Worm (Caenorhabditis elegans) whole organism, young adult: ENCODE data around the gene T05G5.4.

ENCODE experiments used
- B0019.2 ChIP-seq: fragments of 200-800 bp; sonication (Bioruptor generic); conservative IDR thresholded peaks from 2 replicates; pipeline ENCODE4 v1.3.6; 2022; ENCODE audit warnings: missing genetic modification reagents, missing genetic modification characterization, missing compliant biosample characterization
- B0261.1 ChIP-seq: sonication (generic microtip); optimal IDR thresholded peaks from 2 replicates; lab custom pipeline; 2016; ENCODE audit warnings: mild to moderate bottlenecking, missing genetic modification characterization, moderate library complexity, missing compliant biosample characterization
- B0336.3 ChIP-seq: fragments of 200-800 bp; sonication (Bioruptor generic); IDR thresholded peaks from 2 replicates; pipeline ENCODE4 v1.3.6; 2022; ENCODE audit warnings: missing genetic modification characterization, missing compliant biosample characterization
- D2030.7 ChIP-seq: fragments of 200-800 bp; sonication (Bioruptor generic); IDR thresholded peaks from 2 replicates; pipeline ENCODE4 v1.3.6; 2022; ENCODE audit warnings: missing genetic modification reagents, missing genetic modification characterization, missing compliant biosample characterization
- F37B4.10 ChIP-seq: fragments of 200-800 bp; sonication (Bioruptor generic); IDR thresholded peaks from 2 replicates; pipeline ENCODE4 v1.3.6; 2022; ENCODE audit warnings: missing genetic modification characterization, missing compliant biosample characterization
- F49E8.2 ChIP-seq: sonication (generic microtip); optimal IDR thresholded peaks from 3 replicates; lab custom pipeline; 2017; ENCODE audit warnings: missing genetic modification characterization, mild to moderate bottlenecking, missing compliant biosample characterization, antibody characterized with exemption, moderate library complexity; ENCODE audit not compliant: insufficient read depth
- F52B5.7 ChIP-seq: sonication (generic microtip); optimal IDR thresholded peaks from 2 replicates; lab custom pipeline; 2016; ENCODE audit warnings: mild to moderate bottlenecking, missing genetic modification characterization, missing compliant biosample characterization
- T26A5.8 ChIP-seq: sonication (generic microtip); optimal IDR thresholded peaks from 2 replicates; lab custom pipeline; 2016; ENCODE audit warnings: missing genetic modification characterization, missing compliant biosample characterization
- ama-1 ChIP-seq, 3 experiments: fragments of 150-350 bp in 1 of 3; sonication (generic microtip) in 2 of 3; optimal IDR thresholded peaks; 2 replicates each; lab custom pipeline; 2014 to 2018; ENCODE audit warnings: missing biosample characterization in 2 of 3, missing genetic modification characterization in 2 of 3, missing genetic modification reagents in 2 of 3
- aptf-2 ChIP-seq: fragments of 200-800 bp; sonication (Bioruptor generic); conservative IDR thresholded peaks from 2 replicates; pipeline ENCODE4 v1.3.6; 2022; ENCODE audit warnings: missing genetic modification reagents, missing genetic modification characterization, missing compliant biosample characterization
- aptf-3 ChIP-seq: fragments of 200-800 bp; sonication (Bioruptor generic); IDR thresholded peaks from 2 replicates; pipeline ENCODE4 v1.3.6; 2022; ENCODE audit warnings: missing genetic modification characterization, missing compliant biosample characterization
- ccch-3 ChIP-seq: fragments of 200-800 bp; sonication (Bioruptor generic); optimal IDR thresholded peaks from 2 replicates; lab custom pipeline; 2018; ENCODE audit warnings: mild to moderate bottlenecking, missing genetic modification characterization, missing compliant biosample characterization
- cebp-1 ChIP-seq, 2 experiments: fragments of 200-800 bp in 1 of 2; sonication (Bioruptor generic) in 1 of 2; sonication (generic microtip) in 1 of 2; IDR thresholded peaks in 1 of 2; optimal IDR thresholded peaks in 1 of 2; 2 replicates each; pipeline versions ENCODE4 v1.3.6 to Lab custom; 2017 to 2022; ENCODE audit warnings: missing compliant biosample characterization in 2 of 2, missing genetic modification characterization in 2 of 2, mild to moderate bottlenecking in 1 of 2, missing genetic modification reagents in 1 of 2, moderate library complexity in 1 of 2
- chd-7 ChIP-seq: sonication (generic microtip); optimal IDR thresholded peaks from 2 replicates; lab custom pipeline; 2016; ENCODE audit warnings: mild to moderate bottlenecking, missing genetic modification characterization, moderate library complexity, missing compliant biosample characterization
- dox-1 ChIP-seq: fragments of 200-800 bp; sonication (Bioruptor generic); IDR thresholded peaks from 2 replicates; pipeline ENCODE4 v1.3.6; 2022; ENCODE audit warnings: missing genetic modification reagents, missing genetic modification characterization, missing compliant biosample characterization
- efl-1 ChIP-seq: fragments of 150-350 bp; optimal IDR thresholded peaks from 2 replicates; lab custom pipeline; 2014; ENCODE audit warnings: missing biosample characterization, missing genetic modification reagents, missing genetic modification characterization
- egl-44 ChIP-seq: fragments of 200-800 bp; sonication (Bioruptor generic); IDR thresholded peaks from 2 replicates; pipeline ENCODE4 v1.3.6; 2022; ENCODE audit warnings: missing genetic modification reagents, missing genetic modification characterization, missing compliant biosample characterization
- ets-4 ChIP-seq: fragments of 200-800 bp; sonication (Bioruptor generic); optimal IDR thresholded peaks from 2 replicates; lab custom pipeline; 2018; ENCODE audit warnings: mild to moderate bottlenecking, missing genetic modification characterization, missing compliant biosample characterization
- gei-17 ChIP-seq: fragments of 200-800 bp; sonication (Bioruptor generic); optimal IDR thresholded peaks from 2 replicates; lab custom pipeline; 2018; ENCODE audit warnings: mild to moderate bottlenecking, missing genetic modification characterization, missing compliant biosample characterization
- hlh-26 ChIP-seq: fragments of 200-800 bp; sonication (Bioruptor generic); conservative IDR thresholded peaks from 2 replicates; pipeline ENCODE4 v1.3.6; 2022; ENCODE audit warnings: missing genetic modification reagents, missing genetic modification characterization, missing compliant biosample characterization
- hrde-1 ChIP-seq: sonication (generic microtip); optimal IDR thresholded peaks from 2 replicates; lab custom pipeline; 2016; ENCODE audit warnings: missing genetic modification characterization, mild to moderate bottlenecking, missing compliant biosample characterization, moderate library complexity, missing genotype, missing genetic modification reagents, borderline replicate concordance
- hsf-1 ChIP-seq: fragments of 200-800 bp; sonication (Bioruptor generic); IDR thresholded peaks from 2 replicates; pipeline ENCODE4 v1.3.6; 2022; ENCODE audit warnings: missing genetic modification reagents, missing genetic modification characterization, missing compliant biosample characterization
- lag-1 ChIP-seq: fragments of 200-800 bp; sonication (Bioruptor generic); IDR thresholded peaks from 2 replicates; pipeline ENCODE4 v1.3.6; 2022; ENCODE audit warnings: missing genetic modification reagents, missing genetic modification characterization, missing compliant biosample characterization
- lin-54 ChIP-seq: fragments of 200-800 bp; sonication (Bioruptor generic); optimal IDR thresholded peaks from 2 replicates; lab custom pipeline; 2018; ENCODE audit warnings: mild to moderate bottlenecking, missing genetic modification characterization, missing compliant biosample characterization
- lsl-1 ChIP-seq: fragments of 200-800 bp; sonication (Bioruptor generic); optimal IDR thresholded peaks from 2 replicates; lab custom pipeline; 2018; ENCODE audit warnings: mild to moderate bottlenecking, missing genetic modification characterization, moderate library complexity, missing compliant biosample characterization
- madf-3 ChIP-seq: fragments of 200-800 bp; sonication (Bioruptor generic); IDR thresholded peaks from 2 replicates; pipeline ENCODE4 v1.3.6; 2022; ENCODE audit warnings: missing genetic modification reagents, missing genetic modification characterization, missing compliant biosample characterization
- madf-6 ChIP-seq: fragments of 200-800 bp; sonication (Bioruptor generic); IDR thresholded peaks from 2 replicates; pipeline ENCODE4 v1.3.6; 2022; ENCODE audit warnings: missing genetic modification reagents, missing genetic modification characterization, missing compliant biosample characterization
- madf-8 ChIP-seq: fragments of 200-800 bp; sonication (Bioruptor generic); conservative IDR thresholded peaks from 2 replicates; pipeline ENCODE4 v1.3.6; 2022; ENCODE audit warnings: missing genetic modification reagents, missing genetic modification characterization, missing compliant biosample characterization
- mel-28 ChIP-seq: sonication (generic microtip); optimal IDR thresholded peaks from 2 replicates; lab custom pipeline; 2016; ENCODE audit warnings: borderline replicate concordance, mild to moderate bottlenecking, missing genetic modification characterization, missing compliant biosample characterization
- nhr-120 ChIP-seq: fragments of 200-800 bp; sonication (Bioruptor generic); IDR thresholded peaks from 2 replicates; pipeline ENCODE4 v1.3.6; 2022; ENCODE audit warnings: missing genetic modification characterization, missing compliant biosample characterization
- nhr-179 ChIP-seq: sonication (generic microtip); optimal IDR thresholded peaks from 2 replicates; lab custom pipeline; 2016; ENCODE audit warnings: mild to moderate bottlenecking, missing genetic modification characterization, missing compliant biosample characterization
- nhr-27 ChIP-seq: fragments of 200-800 bp; sonication (Bioruptor generic); optimal IDR thresholded peaks from 2 replicates; lab custom pipeline; 2018; ENCODE audit warnings: mild to moderate bottlenecking, missing genetic modification characterization, moderate library complexity, missing compliant biosample characterization
- nhr-80 ChIP-seq: sonication (generic microtip); optimal IDR thresholded peaks from 2 replicates; lab custom pipeline; 2016; ENCODE audit warnings: missing genetic modification characterization, missing compliant biosample characterization
- snpc-3.4 ChIP-seq: sonication (generic microtip); optimal IDR thresholded peaks from 2 replicates; lab custom pipeline; 2017; ENCODE audit warnings: missing genetic modification characterization, mild to moderate bottlenecking, missing compliant biosample characterization, antibody characterized with exemption, moderate library complexity, missing genotype, missing genetic modification reagents
- somi-1 ChIP-seq: fragments of 200-800 bp; sonication (Bioruptor generic); optimal IDR thresholded peaks from 2 replicates; lab custom pipeline; 2018; ENCODE audit warnings: mild to moderate bottlenecking, missing genetic modification characterization, missing compliant biosample characterization
- tbx-9 ChIP-seq: sonication (generic microtip); optimal IDR thresholded peaks from 2 replicates; lab custom pipeline; 2016; ENCODE audit warnings: borderline replicate concordance, missing genetic modification characterization, inconsistent platforms, missing compliant biosample characterization
- unc-62 ChIP-seq: fragments of 150-350 bp; optimal IDR thresholded peaks from 2 replicates; lab custom pipeline; 2014; ENCODE audit warnings: missing biosample characterization, missing genetic modification reagents, missing genetic modification characterization
- ztf-25 ChIP-seq: fragments of 200-800 bp; sonication (Bioruptor generic); IDR thresholded peaks from 2 replicates; pipeline ENCODE4 v1.3.6; 2022; ENCODE audit warnings: missing genetic modification reagents, missing genetic modification characterization, missing compliant biosample characterization
- ztf-6 ChIP-seq: fragments of 200-800 bp; sonication (Bioruptor generic); IDR thresholded peaks from 2 replicates; pipeline ENCODE4 v1.3.6; 2022; ENCODE audit warnings: missing genetic modification reagents, missing genetic modification characterization, missing compliant biosample characterization

T05G5.4 gene

DNA sequence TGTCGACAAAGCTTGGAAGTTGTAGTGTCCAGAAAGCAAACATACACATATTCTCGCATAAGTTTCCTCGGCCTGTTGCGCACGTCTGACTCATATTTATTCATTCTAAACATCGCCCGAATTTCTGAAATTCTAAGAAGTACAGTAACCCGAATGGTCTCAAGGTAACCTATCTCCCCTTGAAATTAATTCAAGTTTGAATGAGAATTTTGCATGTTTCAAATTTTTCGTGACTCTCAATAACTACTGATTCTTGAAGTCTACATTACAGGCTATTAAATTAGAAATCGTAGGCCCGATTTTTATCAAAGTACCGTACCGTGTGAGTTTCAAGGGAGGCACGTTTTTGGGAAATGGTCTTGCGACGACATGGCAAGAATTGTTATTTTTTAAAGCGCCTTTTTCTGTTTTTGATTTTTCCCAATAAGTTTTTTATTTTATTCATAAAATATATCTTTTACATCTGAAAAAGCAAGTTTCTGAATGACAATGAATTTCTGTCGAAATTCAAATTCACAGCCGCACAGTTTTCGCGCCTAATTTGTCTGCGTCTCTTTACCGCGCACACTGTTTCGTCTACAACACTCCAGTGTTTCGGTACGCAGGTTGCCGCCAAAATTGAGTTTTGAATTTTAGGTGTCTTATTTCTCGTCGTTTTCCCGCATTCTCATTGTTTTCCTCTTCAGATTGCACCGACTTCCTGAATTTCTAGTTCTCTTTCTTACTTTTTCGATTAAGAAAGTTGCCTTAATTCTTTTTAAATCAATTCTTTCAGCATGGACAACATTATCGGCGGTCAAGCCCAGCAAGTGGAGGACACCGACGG lies 45.1 kb downstream of the T05G5.4 start, which contains the start of the genes R10E11.9 and mcm-6 (continued):
- TF ChIP-seq ccch-3 (GFP tag; lab: Kevin White, UChicago) (no peak), F37B4.10 (GFP tag; lab: Robert Waterston, UW) (no peak), madf-8 (GFP tag; lab: Robert Waterston, UW) (peak; percentile 91), dox-1 (GFP tag; lab: Robert Waterston, UW) (peak; percentile 68), B0019.2 (GFP tag; lab: Robert Waterston, UW) (no peak), gei-17 (no peak), hlh-26 (GFP tag; lab: Robert Waterston, UW) (no peak), cebp-1 (GFP tag; IDR thresholded peaks at IDR 0.05; lab: Robert Waterston, UW) (no peak), cebp-1 (tag; optimal IDR thresholded peaks at IDR 0.05; lab: Kevin White, UChicago) (no peak), unc-62 (GFP tag; lab: Kevin White, UChicago) (no peak), lin-54 (GFP tag; lab: Kevin White, UChicago) (peak; percentile 80), nhr-27 (tag; lab: Kevin White, UChicago) (no peak), chd-7 (no peak), B0261.1 (tag; lab: Kevin White, UChicago) (no peak), nhr-179 (tag; lab: Kevin White, UChicago) (no peak), aptf-2 (no peak), T26A5.8 (tag; lab: Kevin White, UChicago) (no peak), tbx-9 (tag; lab: Kevin White, UChicago) (no peak), ets-4 (GFP tag; lab: Kevin White, UChicago) (no peak), hrde-1 (tag; lab: Kevin White, UChicago) (no peak), nhr-120 (GFP tag; lab: Robert Waterston, UW) (no peak), somi-1 (no peak), egl-44 (GFP tag; lab: Robert Waterston, UW) (no peak), ama-1 (optimal IDR thresholded peaks at IDR 0.05; lab: Kevin White, UChicago) (no peak), ama-1 (GFP tag; optimal IDR thresholded peaks at IDR 0.05; lab: Kevin White, UChicago) (no peak), nhr-80 (tag; lab: Kevin White, UChicago) (no peak), efl-1 (GFP tag; lab: Kevin White, UChicago) (peak; percentile 87), ztf-25 (no peak), B0336.3 (GFP tag; lab: Robert Waterston, UW) (0 out of 2 replicates have a peak, but pooled peaks have one; percentile 15), aptf-3 (GFP tag; lab: Robert Waterston, UW) (no peak), snpc-3.4 (peak; percentile 66), lag-1 (GFP tag; lab: Robert Waterston, UW) (no peak), madf-6 (GFP tag; lab: Robert Waterston, UW) (peak; percentile 94)

DNA sequence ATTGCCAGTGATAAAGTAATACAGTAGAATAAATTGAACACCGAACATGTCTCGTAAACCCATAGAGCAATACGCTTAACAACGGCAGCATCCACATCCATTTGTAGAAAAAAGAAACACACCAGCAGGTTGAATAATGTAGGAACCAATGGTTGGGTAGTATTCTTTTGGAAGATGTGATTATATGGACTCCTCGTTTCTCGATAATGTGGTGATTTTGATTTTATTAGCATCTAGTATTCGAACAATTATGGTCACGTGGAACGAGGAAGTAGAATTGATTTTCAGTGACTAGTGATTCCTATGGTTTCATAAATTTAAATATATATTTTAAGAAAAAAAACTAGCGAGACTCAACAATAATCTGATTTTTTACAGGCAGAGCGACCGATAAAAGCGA lies 47.7 kb downstream of the T05G5.4 start, which contains the start of gene srxa-10:
Gene srxa-10 (minus strand): TSS at position 101 of the 400 bp plus-strand sequence.
- TF ChIP-seq mel-28 (tag; lab: Kevin White, UChicago) (no peak), ztf-6 (no peak)

DNA sequence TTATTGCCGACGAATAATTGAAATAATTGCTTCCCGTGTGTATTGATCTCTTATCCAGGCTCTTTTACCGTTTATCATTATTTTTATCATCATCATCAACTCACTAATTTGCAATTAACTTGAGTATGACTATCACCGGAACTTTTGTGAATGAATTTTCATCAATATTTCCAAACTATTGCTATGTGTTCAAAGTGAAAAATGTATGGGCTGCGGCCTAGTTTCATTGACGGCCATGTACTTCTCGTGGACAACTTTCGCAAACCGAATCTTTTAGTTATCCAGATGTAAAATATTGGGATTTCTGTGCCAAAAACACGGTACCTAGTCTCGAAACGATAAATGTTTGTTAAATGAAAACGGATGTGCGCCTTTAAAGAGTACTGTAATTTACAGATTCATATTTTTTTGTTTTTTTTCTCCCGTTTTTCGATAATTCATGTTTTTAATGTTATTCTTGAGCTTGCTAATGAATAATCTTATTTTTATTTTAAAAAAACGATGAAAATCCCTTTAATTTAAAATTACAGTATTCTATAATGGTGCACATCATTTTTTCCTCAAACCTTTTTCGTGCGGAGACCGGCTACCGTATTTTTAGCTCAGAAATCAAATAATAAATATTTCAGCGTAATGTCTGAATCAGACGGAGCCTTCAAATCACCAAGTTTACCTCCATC lies 49.9 kb downstream of the T05G5.4 start, which contains the start of gene ZK632.2:
Gene ZK632.2 (plus strand): TSS at position 630 of the 680 bp plus-strand sequence.
- TF ChIP-seq lin-54 (GFP tag; lab: Kevin White, UChicago) (peak; percentile 26), D2030.7 (0 out of 2 replicates have a peak, but pooled peaks have one; percentile 8), snpc-3.4 (peak; percentile 24), hsf-1 (peak; percentile 27; the same call in 1 of the 2 replicates), somi-1 (no peak), hrde-1 (tag; lab: Kevin White, UChicago) (peak; percentile 16), F49E8.2 (tag; lab: Kevin White, UChicago) (peak; percentile 3), F52B5.7 (tag; lab: Kevin White, UChicago) (no peak), lsl-1 (GFP tag; lab: Kevin White, UChicago) (peak; percentile 49), madf-3 (GFP tag; lab: Robert Waterston, UW) (no peak), ama-1 (optimal IDR thresholded peaks at IDR 0.05; lab: Kevin White, UChicago) (no peak), ama-1 (GFP tag; optimal IDR thresholded peaks at IDR 0.05; lab: Kevin White, UChicago) (peak in 1 of 2 experiments; percentile 0), B0336.3 (GFP tag; lab: Robert Waterston, UW) (no peak), madf-6 (GFP tag; lab: Robert Waterston, UW) (peak; percentile 44; the same call in 1 of the 2 replicates)
